Worm (Caenorhabditis elegans): Measurements from ENCODE around the gene srx-60.

srx-60 gene

ce11 chrV:7417018-7417716 lies 16.5 kb downstream of the srx-60 start, which contains the start of gene srw-67:
srw-67 (plus strand) TSS chrV:7417660.
- no peak for TF ChIP-seq scrt-1 (GFP tag; IDR thresholded peaks at IDR 0.05)
- TF ChIP-seq ama-1 (optimal IDR thresholded peaks at IDR 0.05): no peak
- no peak for TF ChIP-seq sea-1 (GFP tag; conservative IDR thresholded peaks at IDR 0.05)
- no peak for TF ChIP-seq aly-1 (tag; optimal IDR thresholded peaks at IDR 0.05)
- no peak for TF ChIP-seq flt-1 (GFP tag; IDR thresholded peaks at IDR 0.05)
- TF ChIP-seq B0310.2 (tag; optimal IDR thresholded peaks at IDR 0.05): no peak
- TF ChIP-seq tbx-37 (GFP tag; conservative IDR thresholded peaks at IDR 0.05): no peak
- TF ChIP-seq hmbx-1 (tag; optimal IDR thresholded peaks at IDR 0.05): no peak

DNA sequence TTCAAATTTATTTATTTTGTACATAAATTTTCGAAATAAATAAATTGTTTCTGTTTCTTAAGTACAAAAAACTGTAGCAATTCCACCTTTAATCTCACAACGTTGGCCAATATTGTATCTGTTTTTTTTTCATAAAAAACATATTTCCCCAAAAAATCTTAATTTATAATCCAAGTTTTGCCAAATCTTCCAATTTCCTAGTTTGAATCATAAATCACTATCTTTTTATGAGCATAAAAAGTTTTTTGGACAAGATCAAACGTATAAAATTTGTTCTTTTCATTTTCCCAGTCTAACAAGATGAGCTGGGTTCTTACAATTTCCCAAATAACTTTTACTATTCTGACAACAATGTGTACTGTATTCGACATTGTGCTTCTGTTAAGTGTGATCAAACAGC lies 19.5 kb downstream of the srx-60 start, which contains the start of gene srxa-4:
srxa-4 (plus strand) TSS at position 301 of the 400 bp plus-strand sequence.
- no peak for TF ChIP-seq ets-7 (tag; optimal IDR thresholded peaks at IDR 0.05)
- TF ChIP-seq ama-1 (optimal IDR thresholded peaks at IDR 0.05): no peak
- TF ChIP-seq sea-1 (GFP tag; conservative IDR thresholded peaks at IDR 0.05): no peak
- TF ChIP-seq F13C5.2 (tag; optimal IDR thresholded peaks at IDR 0.05): no peak
- TF ChIP-seq hmbx-1 (tag; optimal IDR thresholded peaks at IDR 0.05): no peak
- no peak for TF ChIP-seq ceh-36 (tag; optimal IDR thresholded peaks at IDR 0.05)

ce11 chrV:7424336-7424735 lies 23.6 kb downstream of the srx-60 start, which contains the start of gene F18E3.10:
F18E3.10 (minus strand) TSS chrV:7424436.
- TF ChIP-seq hmg-4 (GFP tag; optimal IDR thresholded peaks at IDR 0.05): no peak
- no peak for TF ChIP-seq sea-1 (GFP tag; conservative IDR thresholded peaks at IDR 0.05)
- no peak for TF ChIP-seq B0310.2 (tag; optimal IDR thresholded peaks at IDR 0.05)
- TF ChIP-seq ceh-13 (GFP tag; optimal IDR thresholded peaks at IDR 0.05): no peak
- no peak for TF ChIP-seq ceh-36 (tag; optimal IDR thresholded peaks at IDR 0.05)
- TF ChIP-seq F13C5.2 (tag; optimal IDR thresholded peaks at IDR 0.05): no peak
- no peak for TF ChIP-seq aly-1 (tag; optimal IDR thresholded peaks at IDR 0.05)
- no peak for TF ChIP-seq ama-1 (optimal IDR thresholded peaks at IDR 0.05)
- TF ChIP-seq tbx-37 (GFP tag; conservative IDR thresholded peaks at IDR 0.05): no peak
- no peak for TF ChIP-seq tra-4 (tag; optimal IDR thresholded peaks at IDR 0.05)
- TF ChIP-seq flt-1 (GFP tag; IDR thresholded peaks at IDR 0.05): no peak

DNA sequence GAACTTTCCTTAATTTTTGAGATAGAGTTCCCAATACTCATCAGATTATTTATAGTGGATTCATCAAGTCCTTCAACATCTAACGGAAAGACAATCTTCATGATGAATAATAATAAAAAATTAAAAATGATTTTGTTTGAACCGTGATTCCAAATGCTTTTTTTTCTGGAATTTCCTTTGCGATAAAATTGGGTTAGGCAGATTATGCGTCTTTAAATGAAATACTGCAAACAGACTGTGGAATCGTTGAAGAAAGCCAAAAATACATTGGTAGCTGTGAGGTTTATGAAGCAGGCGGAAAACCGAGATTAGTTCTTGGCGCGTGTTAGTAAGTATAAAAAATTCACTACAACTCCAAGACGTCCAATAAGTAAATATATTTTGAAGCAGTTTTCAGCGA lies 25.9 kb downstream of the srx-60 start, which contains the start of gene srw-68:
srw-68 (minus strand) TSS at position 101 of the 400 bp plus-strand sequence.
- no peak for TF ChIP-seq hmg-4 (GFP tag; optimal IDR thresholded peaks at IDR 0.05)

- no peak for TF ChIP-seq aly-1 (tag; optimal IDR thresholded peaks at IDR 0.05)
- TF ChIP-seq tra-4 (tag; optimal IDR thresholded peaks at IDR 0.05): no peak
- TF ChIP-seq sea-1 (GFP tag; conservative IDR thresholded peaks at IDR 0.05): no peak
- TF ChIP-seq hmbx-1 (tag; optimal IDR thresholded peaks at IDR 0.05): no peak
- no peak for TF ChIP-seq ceh-36 (tag; optimal IDR thresholded peaks at IDR 0.05)
- no peak for TF ChIP-seq tbx-37 (GFP tag; conservative IDR thresholded peaks at IDR 0.05)
- no peak for TF ChIP-seq hmg-4 (GFP tag; optimal IDR thresholded peaks at IDR 0.05)
- no peak for TF ChIP-seq ama-1 (optimal IDR thresholded peaks at IDR 0.05)
- no peak for TF ChIP-seq flt-1 (GFP tag; IDR thresholded peaks at IDR 0.05)
- TF ChIP-seq F13C5.2 (tag; optimal IDR thresholded peaks at IDR 0.05): no peak
- no peak for TF ChIP-seq scrt-1 (GFP tag; IDR thresholded peaks at IDR 0.05)
- TF ChIP-seq pes-1 (GFP tag; IDR thresholded peaks at IDR 0.05): no peak
- TF ChIP-seq tbx-11 (GFP tag; IDR thresholded peaks at IDR 0.05): no peak
- no peak for TF ChIP-seq hnd-1 (tag; optimal IDR thresholded peaks at IDR 0.05)
- TF ChIP-seq ceh-13 (GFP tag; optimal IDR thresholded peaks at IDR 0.05): no peak
- TF ChIP-seq ets-7 (tag; optimal IDR thresholded peaks at IDR 0.05): no peak
- no peak for TF ChIP-seq B0310.2 (tag; optimal IDR thresholded peaks at IDR 0.05)
These were observed 28.2 kb downstream of the srx-60 start, which contains the start of gene srw-69 for ce11 chrV:7428880-7429279. srw-69 (minus strand) TSS chrV:7428980.

ce11 chrV:7431016-7431415 lies 30.3 kb downstream of the srx-60 start, which contains the start of gene srw-71:
srw-71 (minus strand) TSS chrV:7431116.
- TF ChIP-seq flt-1 (GFP tag; IDR thresholded peaks at IDR 0.05): no peak
- TF ChIP-seq tbx-11 (GFP tag; IDR thresholded peaks at IDR 0.05): no peak
- TF ChIP-seq scrt-1 (GFP tag; IDR thresholded peaks at IDR 0.05): no peak
- no peak for TF ChIP-seq ama-1 (optimal IDR thresholded peaks at IDR 0.05)
- TF ChIP-seq pes-1 (GFP tag; IDR thresholded peaks at IDR 0.05): no peak
- no peak for TF ChIP-seq F13C5.2 (tag; optimal IDR thresholded peaks at IDR 0.05)
- TF ChIP-seq ceh-36 (tag; optimal IDR thresholded peaks at IDR 0.05): no peak
- TF ChIP-seq B0310.2 (tag; optimal IDR thresholded peaks at IDR 0.05): no peak
- TF ChIP-seq sea-1 (GFP tag; conservative IDR thresholded peaks at IDR 0.05): no peak
- TF ChIP-seq hmbx-1 (tag; optimal IDR thresholded peaks at IDR 0.05): no peak

DNA sequence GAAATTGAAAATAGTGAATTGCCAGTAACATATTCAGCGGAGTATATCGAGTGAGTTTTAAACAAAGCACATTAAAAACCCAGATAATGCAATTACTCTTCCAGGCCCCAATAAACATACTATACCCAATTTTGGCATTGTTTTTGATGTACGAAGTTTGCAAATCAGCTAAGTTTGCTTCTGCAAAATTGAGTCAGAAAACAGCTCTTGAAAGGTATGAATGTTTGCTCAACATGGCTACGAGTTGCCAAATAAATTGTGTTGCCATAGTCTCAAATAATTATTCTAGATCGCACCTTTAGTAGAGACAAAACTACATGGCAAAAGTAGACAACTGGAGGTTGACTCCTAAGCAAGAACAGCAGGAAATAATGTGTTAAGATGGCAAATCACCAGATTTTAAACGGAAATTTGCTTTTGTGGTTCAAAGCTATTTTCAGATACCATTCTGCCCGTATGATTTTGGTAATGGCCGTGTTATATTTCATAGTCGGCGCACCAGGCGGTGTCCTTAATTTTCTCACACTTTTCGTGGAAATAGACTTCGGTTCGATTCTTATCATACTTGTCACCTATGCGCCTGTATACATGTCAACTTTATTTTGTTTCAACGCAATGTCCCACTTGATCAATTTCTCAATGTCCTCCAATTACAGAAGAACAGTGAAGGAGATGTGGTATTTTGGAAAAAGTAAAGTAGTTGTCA lies 31.9 kb downstream of the srx-60 start:
- no peak for TF ChIP-seq scrt-1 (GFP tag; IDR thresholded peaks at IDR 0.05)
- no peak for TF ChIP-seq ets-7 (tag; optimal IDR thresholded peaks at IDR 0.05)
- no peak for TF ChIP-seq F13C5.2 (tag; optimal IDR thresholded peaks at IDR 0.05)
- no peak for TF ChIP-seq sea-1 (GFP tag; conservative IDR thresholded peaks at IDR 0.05)

- no peak for TF ChIP-seq ama-1 (optimal IDR thresholded peaks at IDR 0.05)
- TF ChIP-seq hmbx-1 (tag; optimal IDR thresholded peaks at IDR 0.05): no peak
- no peak for TF ChIP-seq sea-1 (GFP tag; conservative IDR thresholded peaks at IDR 0.05)
- no peak for TF ChIP-seq ceh-13 (GFP tag; optimal IDR thresholded peaks at IDR 0.05)
- TF ChIP-seq aly-1 (tag; optimal IDR thresholded peaks at IDR 0.05): no peak
- no peak for TF ChIP-seq F13C5.2 (tag; optimal IDR thresholded peaks at IDR 0.05)
- no peak for TF ChIP-seq hnd-1 (tag; optimal IDR thresholded peaks at IDR 0.05)
- TF ChIP-seq flt-1 (GFP tag; IDR thresholded peaks at IDR 0.05): no peak
- TF ChIP-seq tra-4 (tag; optimal IDR thresholded peaks at IDR 0.05): no peak
These were observed 34.2 kb downstream of the srx-60 start for ce11 chrV:7434805-7435363.
